Fruit fly (Drosophila melanogaster): ENCODE data around the gene FucT6.
A peak's percentile ranks its signal among the peaks of the same experiment; 100 is the strongest.

The FucT6 gene

DNA sequence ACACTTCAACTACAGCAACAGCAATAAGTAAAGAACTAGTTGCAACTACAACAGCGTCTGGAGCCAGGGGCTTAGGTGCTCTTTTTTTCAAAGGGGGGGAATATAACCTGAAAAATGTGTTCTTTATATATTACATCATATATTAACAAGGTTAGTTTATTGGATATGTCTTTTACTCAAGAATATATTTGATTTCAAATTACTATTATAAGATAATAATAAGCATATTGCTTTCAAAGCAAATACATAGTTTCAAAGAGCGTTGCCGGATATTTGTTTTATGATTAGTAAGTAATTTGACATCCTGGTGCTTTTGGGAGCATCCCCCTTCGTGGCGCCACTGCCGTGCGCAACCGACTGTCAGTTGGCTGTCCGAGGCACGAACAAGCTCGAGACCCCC is 50.7 kb downstream of the FucT6 start (continued):
- TF ChIP-seq nom (GFP tag; optimal IDR thresholded peaks at IDR 0.05) (peak; percentile 86), peb (GFP tag; IDR thresholded peaks at IDR 0.05) (peak; percentile 52; the same call in 1 of the 2 replicates), CG10267 (tag; optimal IDR thresholded peaks at IDR 0.05) (peak; percentile 31), Bdp1 (GFP tag; optimal IDR thresholded peaks at IDR 0.05) (no peak), otp (GFP tag; IDR thresholded peaks at IDR 0.05) (no peak; the same call in 2 of the 3 replicates), stc (GFP tag; IDR thresholded peaks at IDR 0.05) (peak; percentile 66), Dek (tag; optimal IDR thresholded peaks at IDR 0.05) (no peak), CG10959 (GFP tag; IDR thresholded peaks at IDR 0.05) (no peak), CG11504 (tag; optimal IDR thresholded peaks at IDR 0.05) (peak; percentile 77), Dip3 (GFP tag; optimal IDR thresholded peaks at IDR 0.05) (no peak), Rx (GFP tag; IDR thresholded peaks at IDR 0.05) (no peak), jigr1 (GFP tag; IDR thresholded peaks at IDR 0.05) (peak; percentile 42; the same call in 1 of the 3 replicates), Dp (GFP tag; optimal IDR thresholded peaks at IDR 0.05) (no peak), CG33557 (GFP tag; optimal IDR thresholded peaks at IDR 0.05) (no peak), Dip2 (GFP tag; IDR thresholded peaks at IDR 0.05) (no peak), Med (GFP tag) (peak; percentile 18), row (GFP tag; IDR thresholded peaks at IDR 0.05) (peak; percentile 52), pum (GFP tag; optimal IDR thresholded peaks at IDR 0.05) (no peak), CG14860 (GFP tag; IDR thresholded peaks at IDR 0.05; ENCODE audit: partially characterized antibody) (no peak), amos (GFP tag; IDR thresholded peaks at IDR 0.05; ENCODE audit: partially characterized antibody) (no peak), zf30C (GFP tag; optimal IDR thresholded peaks at IDR 0.05) (no peak), D (optimal IDR thresholded peaks at IDR 0.05) (no peak), D (GFP tag; optimal IDR thresholded peaks at IDR 0.05) (peak; percentile 7), eve (GFP tag; optimal IDR thresholded peaks at IDR 0.05) (peak in 1 of 2 experiments; percentile 67), D19B (GFP tag; optimal IDR thresholded peaks at IDR 0.05) (no peak), dmrt11E (tag; optimal IDR thresholded peaks at IDR 0.05) (peak; percentile 44), GATAe (GFP tag; conservative IDR thresholded peaks at IDR 0.05) (no peak), HLHmδ (GFP tag; optimal IDR thresholded peaks at IDR 0.05) (no peak), CG32772 (GFP tag; IDR thresholded peaks at IDR 0.05) (peak; percentile 46), Kr (GFP tag; optimal IDR thresholded peaks at IDR 0.05) (no peak), insv (GFP tag; optimal IDR thresholded peaks at IDR 0.05) (no peak), bbx (GFP tag; IDR thresholded peaks at IDR 0.05; ENCODE audit: partially characterized antibody) (no peak), sr (GFP tag; IDR thresholded peaks at IDR 0.05) (no peak), CG2875 (GFP tag; optimal IDR thresholded peaks at IDR 0.05) (no peak), nerfin-1 (tag; optimal IDR thresholded peaks at IDR 0.05) (peak; percentile 53), CG30020 (tag; optimal IDR thresholded peaks at IDR 0.05) (no peak), CG8281 (tag; optimal IDR thresholded peaks at IDR 0.05) (peak; percentile 19), cad (GFP tag; optimal IDR thresholded peaks at IDR 0.05) (no peak), CG31365 (tag; optimal IDR thresholded peaks at IDR 0.05) (no peak), Ets97D (GFP tag; optimal IDR thresholded peaks at IDR 0.05) (no peak), Vsx1 (GFP tag; optimal IDR thresholded peaks at IDR 0.05) (no peak), gce (GFP tag; IDR thresholded peaks at IDR 0.05) (no peak), NC2β (GFP tag; optimal IDR thresholded peaks at IDR 0.05) (no peak), fd3F (GFP tag; optimal IDR thresholded peaks at IDR 0.05) (no peak), TFAM (GFP tag; optimal IDR thresholded peaks at IDR 0.05) (no peak), H2.0 (GFP tag; IDR thresholded peaks at IDR 0.05) (no peak), CG10543 (GFP tag; optimal IDR thresholded peaks at IDR 0.05) (no peak), CG14014 (GFP tag; IDR thresholded peaks at IDR 0.05) (no peak), ems (GFP tag; optimal IDR thresholded peaks at IDR 0.05) (no peak), ttk (GFP tag; IDR thresholded peaks at IDR 0.05) (peak; percentile 68), CG11085 (GFP tag; IDR thresholded peaks at IDR 0.05) (no peak), CG1792 (GFP tag; optimal IDR thresholded peaks at IDR 0.05) (no peak)

Measured in whole organism, embryonic.